Fruit fly (Drosophila melanogaster): Measurements from ENCODE around the gene indra.
A peak's percentile ranks its signal among the peaks of the same experiment; 100 is the strongest.

Gene indra

DNA sequence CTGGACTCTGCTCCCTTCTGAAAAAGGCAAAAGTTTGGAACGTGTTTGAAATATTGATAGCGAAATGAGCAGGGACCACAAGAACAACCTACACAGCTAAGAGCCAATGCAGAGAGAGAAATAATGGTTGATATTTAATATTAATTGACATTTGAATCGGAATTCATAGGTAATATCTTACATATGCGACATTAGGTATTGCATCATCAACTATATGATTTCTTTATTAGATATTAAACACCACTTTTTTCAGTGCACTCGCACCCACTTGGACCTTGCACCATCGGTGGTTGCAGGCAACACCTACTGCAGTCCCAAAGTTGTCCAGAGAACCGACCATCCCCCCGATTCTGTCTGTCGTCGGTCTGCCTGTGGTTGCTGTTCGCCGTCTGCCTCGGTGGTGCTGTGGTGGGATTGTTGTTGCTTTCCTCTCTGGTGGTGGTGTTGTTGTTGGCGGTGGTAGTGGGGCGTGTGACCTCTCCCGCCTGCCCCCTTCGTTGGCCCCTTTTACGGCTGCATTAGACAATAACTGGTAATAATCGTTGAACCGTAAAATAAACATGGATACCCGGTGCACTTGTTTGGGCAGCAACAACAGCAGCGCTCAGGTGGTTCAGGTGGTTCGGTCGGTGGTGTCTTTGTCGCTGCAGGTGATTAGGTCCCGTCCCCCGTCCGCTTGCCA is 36.8 kb upstream of the indra start (continued):
- TF ChIP-seq cato (GFP tag; optimal IDR thresholded peaks at IDR 0.05; ENCODE audit: borderline replicate concordance) (no peak), her (GFP tag; optimal IDR thresholded peaks at IDR 0.05) (no peak), Dbx (GFP tag; IDR thresholded peaks at IDR 0.05) (no peak), sisA (GFP tag; IDR thresholded peaks at IDR 0.05) (peak; percentile 72), shn (GFP tag; optimal IDR thresholded peaks at IDR 0.05) (no peak), CG4854 (GFP tag; optimal IDR thresholded peaks at IDR 0.05) (peak; percentile 5), MESR4 (GFP tag; optimal IDR thresholded peaks at IDR 0.05) (no peak), crc (GFP tag; optimal IDR thresholded peaks at IDR 0.05) (no peak), Sry-β (GFP tag; optimal IDR thresholded peaks at IDR 0.05) (no peak), Sox100B (GFP tag; optimal IDR thresholded peaks at IDR 0.05) (peak; percentile 45), Mes4 (GFP tag; optimal IDR thresholded peaks at IDR 0.05) (no peak), insv (GFP tag; optimal IDR thresholded peaks at IDR 0.05) (no peak), CG4820 (GFP tag; optimal IDR thresholded peaks at IDR 0.05) (peak; percentile 34), BtbVII (GFP tag; optimal IDR thresholded peaks at IDR 0.05) (peak; percentile 21), Scr (GFP tag; IDR thresholded peaks at IDR 0.05; ENCODE audit: partially characterized antibody) (no peak), Med (GFP tag) (peak; percentile 89), cg (GFP tag; optimal IDR thresholded peaks at IDR 0.05) (no peak), ase (GFP tag; IDR thresholded peaks at IDR 0.05) (peak; percentile 37; the same call in 1 of the 3 replicates), CHES-1-like (GFP tag; optimal IDR thresholded peaks at IDR 0.05) (no peak), Optix (GFP tag; IDR thresholded peaks at IDR 0.05) (peak; percentile 57; the same call in 1 of the 3 replicates), hkb (optimal IDR thresholded peaks at IDR 0.05) (no peak), hkb (GFP tag; IDR thresholded peaks at IDR 0.05) (peak; percentile 68; the same call in 1 of the 2 replicates), Ets65A (GFP tag) (peak; percentile 92), sqz (GFP tag; optimal IDR thresholded peaks at IDR 0.05) (peak; percentile 29), Atf6 (GFP tag; IDR thresholded peaks at IDR 0.05) (peak; percentile 11; the same call in 1 of the 2 replicates), zf30C (GFP tag; optimal IDR thresholded peaks at IDR 0.05) (peak; percentile 38), bab2 (GFP tag; optimal IDR thresholded peaks at IDR 0.05) (peak; percentile 67), Side (GFP tag; optimal IDR thresholded peaks at IDR 0.05) (peak; percentile 32), CG8290 (GFP tag; optimal IDR thresholded peaks at IDR 0.05) (no peak), CG8290 (tag; optimal IDR thresholded peaks at IDR 0.05) (peak in 1 of 2 experiments; percentile 76), stc (GFP tag; IDR thresholded peaks at IDR 0.05) (peak; percentile 65; the same call in 1 of the 2 replicates), CG1233 (GFP tag; optimal IDR thresholded peaks at IDR 0.05) (peak; percentile 55), Gsc (GFP tag; IDR thresholded peaks at IDR 0.05) (peak; percentile 18; the same call in 1 of the 2 replicates), Dp (GFP tag; optimal IDR thresholded peaks at IDR 0.05) (no peak), Abd-B (GFP tag; optimal IDR thresholded peaks at IDR 0.05) (peak; percentile 27), CG18619 (GFP tag; optimal IDR thresholded peaks at IDR 0.05) (peak; percentile 40), tx (GFP tag; optimal IDR thresholded peaks at IDR 0.05) (peak; percentile 2), br (optimal IDR thresholded peaks at IDR 0.05) (no peak), da (GFP tag; optimal IDR thresholded peaks at IDR 0.05) (no peak), CG4424 (GFP tag; optimal IDR thresholded peaks at IDR 0.05) (peak; percentile 46), Hey (tag; optimal IDR thresholded peaks at IDR 0.05) (no peak), CG12155 (GFP tag; optimal IDR thresholded peaks at IDR 0.05) (no peak), CG6254 (GFP tag; optimal IDR thresholded peaks at IDR 0.05) (peak; percentile 76), Fer3 (tag; optimal IDR thresholded peaks at IDR 0.05) (peak; percentile 51), NfI (GFP tag; optimal IDR thresholded peaks at IDR 0.05) (peak; percentile 16), ash1 (GFP tag; optimal IDR thresholded peaks at IDR 0.05) (no peak), Asciz (GFP tag; optimal IDR thresholded peaks at IDR 0.05) (peak; percentile 24), CG4282 (GFP tag; optimal IDR thresholded peaks at IDR 0.05) (no peak), Hr78 (GFP tag; optimal IDR thresholded peaks at IDR 0.05) (peak in 1 of 2 experiments; percentile 90), CG17361 (GFP tag; IDR thresholded peaks at IDR 0.05) (peak; percentile 77), CG11398 (GFP tag; optimal IDR thresholded peaks at IDR 0.05) (no peak)

Data from whole organism, embryonic.